Worm (Caenorhabditis elegans): ENCODE data around the gene C16B8.2.

C16B8.2 gene

DNA sequence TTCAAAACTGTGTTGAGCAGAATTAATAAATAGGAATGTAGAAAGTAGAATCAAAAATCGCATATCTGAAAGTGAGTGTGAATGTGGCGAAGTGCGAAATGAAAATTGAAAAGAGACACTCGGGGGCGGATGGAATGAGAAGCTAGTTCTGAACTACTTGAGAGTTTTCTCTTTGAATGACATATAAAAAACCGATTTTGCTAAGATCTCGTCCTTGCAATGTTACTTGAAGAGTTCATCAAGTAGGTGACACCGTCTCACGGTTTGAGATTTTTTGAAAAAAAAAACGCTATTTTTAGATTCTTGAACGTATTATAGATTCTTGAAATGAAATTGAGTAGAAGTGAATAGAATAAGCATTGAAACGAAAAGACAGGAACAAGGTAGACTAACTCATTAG lies at the start of gene C16B8.2:
TSS of gene C16B8.2 (minus strand) at position 101 of the 400 bp plus-strand sequence.
- no peak for TF ChIP-seq unc-62 (GFP tag; optimal IDR thresholded peaks at IDR 0.05)

ce11 chrX:4011919-4012318 lies 45.7 kb upstream of the C16B8.2 start, which contains the start of gene mop-25.1:
mop-25.1 (plus strand) TSS chrX:4012219.
- no peak for TF ChIP-seq unc-62 (GFP tag; optimal IDR thresholded peaks at IDR 0.05)

ce11 chrX:4010383-4010782 lies 44.2 kb upstream of the C16B8.2 start:
- no peak for TF ChIP-seq unc-62 (GFP tag; optimal IDR thresholded peaks at IDR 0.05)

DNA sequence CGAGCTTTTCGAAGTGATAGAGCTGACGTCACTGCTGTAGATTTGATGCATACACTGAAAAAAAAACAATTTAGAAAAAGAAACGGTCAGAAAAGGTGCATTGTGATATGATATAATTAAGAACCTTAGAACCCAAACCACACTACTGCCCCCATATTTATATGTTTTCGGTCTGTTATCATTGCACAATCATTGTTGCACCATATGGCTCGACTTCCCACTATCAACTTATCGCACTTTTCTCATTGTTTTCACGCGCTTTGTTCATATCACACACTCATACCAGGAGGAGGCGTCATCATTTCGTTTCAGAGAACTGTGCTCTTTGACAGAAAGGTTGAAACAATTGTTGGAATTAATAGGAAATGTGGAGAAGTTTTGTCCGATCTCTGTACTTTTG lies 42.7 kb upstream of the C16B8.2 start:
- TF ChIP-seq unc-62 (GFP tag; optimal IDR thresholded peaks at IDR 0.05) = no peak

DNA sequence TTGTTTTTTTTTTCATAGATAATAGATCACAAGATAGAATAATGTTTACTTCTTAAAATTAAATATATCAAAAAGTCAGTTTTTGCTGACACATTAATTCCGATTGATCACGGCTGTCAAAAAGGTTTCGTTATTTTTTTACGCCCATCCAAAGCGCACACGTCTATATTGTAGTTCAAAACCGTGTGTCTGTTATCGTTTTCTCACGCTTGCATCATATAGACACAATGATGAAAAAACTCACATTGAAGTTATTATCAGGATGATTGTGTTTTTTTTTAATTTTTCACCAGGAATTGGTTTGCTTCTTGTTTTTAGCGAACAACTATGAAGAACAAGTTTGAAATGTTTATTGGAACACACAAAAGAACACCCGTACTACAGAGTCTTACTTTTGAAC lies 41.5 kb upstream of the C16B8.2 start:
- no peak for TF ChIP-seq unc-62 (GFP tag; optimal IDR thresholded peaks at IDR 0.05)

- TF ChIP-seq unc-62 (GFP tag; optimal IDR thresholded peaks at IDR 0.05) = no peak
These were observed 40.7 kb upstream of the C16B8.2 start for ce11 chrX:4006966-4007365.

ce11 chrX:4005014-4005413 lies 38.8 kb upstream of the C16B8.2 start, which contains the start of gene R02E12.4:
R02E12.4 (plus strand) TSS chrX:4005314.
- TF ChIP-seq unc-62 (GFP tag; optimal IDR thresholded peaks at IDR 0.05) = no peak

DNA sequence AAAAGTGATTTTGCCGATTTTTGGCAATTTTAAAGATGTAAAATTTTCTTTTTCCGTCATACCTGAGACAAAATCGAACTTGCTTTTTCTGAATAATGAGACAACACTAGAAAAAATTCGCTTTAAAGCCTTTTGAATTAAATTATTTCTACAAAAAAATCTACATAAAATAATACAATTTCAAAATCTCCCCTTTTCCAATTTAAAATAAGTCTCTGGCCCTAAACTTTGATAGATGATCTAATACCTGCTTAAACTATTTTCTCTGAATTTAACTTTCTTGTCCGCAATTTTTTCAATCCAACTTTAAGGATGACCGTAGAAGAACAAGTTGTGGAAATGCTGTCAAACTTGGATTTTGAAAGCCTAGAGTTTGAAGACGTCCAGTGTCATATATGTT lies 37.0 kb upstream of the C16B8.2 start, which contains the start of gene R02E12.12:
TSS of gene R02E12.12 (plus strand) at position 301 of the 400 bp plus-strand sequence.
- no peak for TF ChIP-seq unc-62 (GFP tag; optimal IDR thresholded peaks at IDR 0.05)

DNA sequence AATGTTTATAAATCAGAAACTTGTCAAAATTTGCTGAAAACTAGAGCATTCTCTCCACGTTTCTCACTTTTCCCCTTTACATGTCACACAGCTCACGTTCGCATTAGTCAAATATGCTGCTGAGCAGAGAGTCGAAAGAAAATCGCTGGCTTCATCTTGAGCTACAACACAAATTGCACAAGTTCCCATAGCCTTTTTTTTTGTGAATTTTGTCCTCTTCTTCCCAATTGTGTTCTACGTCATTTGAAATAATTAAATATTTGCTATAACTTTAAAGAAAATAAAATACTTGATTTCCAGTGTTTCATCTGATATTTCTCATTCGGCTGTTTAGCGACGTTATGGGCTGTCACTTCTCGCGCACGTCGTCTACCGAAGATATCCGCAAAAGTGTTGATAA lies 30.8 kb upstream of the C16B8.2 start, which contains the start of gene R02E12.5:
TSS of gene R02E12.5 (plus strand) at position 301 of the 400 bp plus-strand sequence.
- no peak for TF ChIP-seq unc-62 (GFP tag; optimal IDR thresholded peaks at IDR 0.05)

- TF ChIP-seq unc-62 (GFP tag; optimal IDR thresholded peaks at IDR 0.05) = no peak
These were observed 28.2 kb upstream of the C16B8.2 start for ce11 chrX:3994418-3994817.

ce11 chrX:3991652-3992051 lies 25.4 kb upstream of the C16B8.2 start:
- no peak for TF ChIP-seq unc-62 (GFP tag; optimal IDR thresholded peaks at IDR 0.05)

- no peak for TF ChIP-seq unc-62 (GFP tag; optimal IDR thresholded peaks at IDR 0.05)
These were observed 24.7 kb upstream of the C16B8.2 start for ce11 chrX:3990941-3991340.

ce11 chrX:3990495-3990894 lies 24.3 kb upstream of the C16B8.2 start:
- TF ChIP-seq unc-62 (GFP tag; optimal IDR thresholded peaks at IDR 0.05) = no peak

DNA sequence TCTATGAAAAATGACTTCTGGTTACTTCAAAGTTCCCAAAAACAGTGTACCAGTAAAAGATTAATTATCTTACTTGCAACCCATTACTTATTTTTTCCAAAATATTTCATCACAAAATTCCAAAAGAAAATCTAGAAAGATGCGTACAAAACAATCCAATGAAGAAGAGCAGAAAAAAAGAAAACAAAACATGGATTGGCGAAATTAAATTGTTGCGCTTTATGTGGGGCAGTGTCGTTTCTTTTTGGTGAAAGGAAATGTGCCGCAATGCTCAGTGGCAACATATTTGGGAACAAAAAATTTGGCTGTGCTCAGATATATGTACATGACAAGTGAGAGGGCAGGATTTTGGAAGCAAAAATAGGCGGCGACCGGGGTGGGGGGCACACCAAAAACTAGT lies 22.3 kb upstream of the C16B8.2 start:
- TF ChIP-seq unc-62 (GFP tag; optimal IDR thresholded peaks at IDR 0.05) = no peak

- no peak for TF ChIP-seq unc-62 (GFP tag; optimal IDR thresholded peaks at IDR 0.05)
These were observed 16.1 kb upstream of the C16B8.2 start for ce11 chrX:3982370-3982769.

DNA sequence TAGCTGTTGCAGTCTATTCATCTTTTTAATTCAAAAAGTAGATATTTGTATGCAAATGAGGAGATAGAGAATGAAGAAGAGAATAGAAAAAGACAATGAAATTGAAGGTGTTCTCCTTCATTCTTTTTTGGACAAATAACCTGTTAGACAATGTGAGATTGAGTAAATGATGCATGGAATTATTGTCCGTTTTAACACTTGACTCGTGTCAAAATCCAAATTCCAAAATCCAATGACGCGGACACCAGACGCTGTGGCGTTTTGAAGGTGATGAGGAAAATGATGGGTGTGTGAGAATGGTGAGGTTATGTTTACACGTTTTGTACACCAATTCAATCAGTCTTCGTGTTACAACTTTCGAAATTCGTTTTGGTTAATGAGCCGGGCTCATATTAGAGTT lies 12.9 kb upstream of the C16B8.2 start:
- no peak for TF ChIP-seq unc-62 (GFP tag; optimal IDR thresholded peaks at IDR 0.05)

DNA sequence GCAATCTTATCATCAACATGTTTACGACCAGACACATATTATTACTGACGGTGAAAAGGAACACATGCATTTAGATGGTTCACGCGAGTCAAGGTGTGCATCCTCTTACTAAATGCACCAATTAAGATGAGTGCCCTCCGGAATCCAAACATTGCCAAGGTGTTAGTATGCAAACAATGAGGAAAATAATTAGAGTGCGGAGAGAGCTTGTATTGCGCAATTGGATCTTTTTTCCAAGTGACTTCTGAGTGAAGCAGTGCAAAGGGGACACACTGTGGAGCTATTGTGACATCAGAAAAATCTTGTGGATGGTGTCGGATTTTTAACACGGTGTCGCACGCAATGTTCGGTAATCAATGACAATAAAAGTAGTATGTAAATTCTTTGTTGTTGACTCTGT lies 11.0 kb upstream of the C16B8.2 start:
- TF ChIP-seq unc-62 (GFP tag; optimal IDR thresholded peaks at IDR 0.05) = no peak

DNA sequence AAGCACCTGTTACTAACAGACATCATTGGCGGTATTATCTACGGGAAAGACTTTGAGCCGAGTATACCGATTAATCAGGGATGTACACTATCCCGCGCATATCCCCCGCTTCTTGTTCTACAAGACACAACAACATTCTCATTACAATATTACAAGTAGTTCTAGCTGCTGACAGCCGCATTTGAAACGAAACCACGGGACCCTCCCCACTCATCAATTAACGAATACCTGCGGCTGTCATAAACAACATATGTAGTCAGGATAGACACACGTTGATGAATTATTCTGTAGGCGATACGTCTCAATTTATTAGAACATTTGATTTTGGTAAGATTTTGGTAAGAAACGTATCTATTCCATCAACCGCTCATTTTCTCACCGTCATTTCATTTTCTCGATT lies 10.5 kb upstream of the C16B8.2 start:
- TF ChIP-seq unc-62 (GFP tag; optimal IDR thresholded peaks at IDR 0.05) = no peak
